Worm (Caenorhabditis elegans): Measurements from ENCODE around the gene Y53G8AM.4.

Gene Y53G8AM.4

DNA sequence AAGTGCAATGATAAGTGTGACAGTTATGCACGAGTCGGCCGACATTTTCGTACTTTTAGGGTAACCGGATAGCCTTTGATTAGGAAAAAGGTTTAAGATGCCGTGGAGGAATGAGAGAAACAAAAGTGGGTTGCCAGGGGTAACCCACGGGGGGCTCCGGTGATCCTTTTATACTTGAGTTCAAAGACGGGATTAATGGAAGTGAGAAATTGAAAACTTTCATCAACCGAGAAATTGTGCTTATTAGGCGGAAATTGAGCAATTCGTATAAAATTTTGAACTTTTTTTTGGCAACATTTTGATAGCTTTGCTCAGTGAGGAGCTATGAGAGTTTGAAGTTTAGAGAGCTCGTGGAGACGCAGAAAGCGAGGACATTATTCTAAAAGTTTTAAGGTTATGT lies at the start of gene Y53G8AM.4:
Y53G8AM.4 (minus strand) TSS at position 101 of the 400 bp plus-strand sequence.
- TF ChIP-seq zip-5 (tag; optimal IDR thresholded peaks at IDR 0.05) (no peak), dmd-4 (tag; optimal IDR thresholded peaks at IDR 0.05; ENCODE audit: borderline replicate concordance) (no peak), ttx-3 (tag; optimal IDR thresholded peaks at IDR 0.05) (no peak), F13H6.1 (tag; optimal IDR thresholded peaks at IDR 0.05) (no peak), unc-3 (GFP tag; conservative IDR thresholded peaks at IDR 0.05) (no peak), unc-3 (tag; optimal IDR thresholded peaks at IDR 0.05) (no peak), lim-6 (tag; optimal IDR thresholded peaks at IDR 0.05) (no peak)

DNA sequence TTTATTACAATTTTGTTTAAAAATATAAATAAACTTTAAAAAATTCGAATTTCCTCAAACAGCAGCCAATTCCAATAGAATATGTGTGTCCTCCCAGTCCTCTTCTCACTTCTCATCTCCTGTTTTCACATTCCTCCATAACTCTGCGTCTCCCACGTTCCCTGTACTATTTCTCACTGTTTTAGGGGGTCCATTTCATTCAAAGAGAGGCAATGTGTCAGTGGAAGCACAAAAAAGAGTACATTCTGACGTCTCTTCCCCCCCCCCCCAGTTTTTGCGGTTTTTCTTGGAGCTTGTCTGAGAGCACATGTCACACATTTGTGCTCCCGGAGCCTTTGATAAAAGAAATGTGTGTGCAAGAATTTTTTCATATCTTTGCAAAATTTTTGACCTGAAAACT lies 49.1 kb upstream of the Y53G8AM.4 start:
- TF ChIP-seq dmd-4 (tag; optimal IDR thresholded peaks at IDR 0.05; ENCODE audit: borderline replicate concordance) (no peak), unc-55 (GFP tag; optimal IDR thresholded peaks at IDR 0.05) (peak; percentile 10), ceh-14 (tag; optimal IDR thresholded peaks at IDR 0.05) (no peak), ceh-18 (tag; optimal IDR thresholded peaks at IDR 0.05) (peak; percentile 1), rnt-1 (tag; optimal IDR thresholded peaks at IDR 0.05) (peak; percentile 83)

DNA sequence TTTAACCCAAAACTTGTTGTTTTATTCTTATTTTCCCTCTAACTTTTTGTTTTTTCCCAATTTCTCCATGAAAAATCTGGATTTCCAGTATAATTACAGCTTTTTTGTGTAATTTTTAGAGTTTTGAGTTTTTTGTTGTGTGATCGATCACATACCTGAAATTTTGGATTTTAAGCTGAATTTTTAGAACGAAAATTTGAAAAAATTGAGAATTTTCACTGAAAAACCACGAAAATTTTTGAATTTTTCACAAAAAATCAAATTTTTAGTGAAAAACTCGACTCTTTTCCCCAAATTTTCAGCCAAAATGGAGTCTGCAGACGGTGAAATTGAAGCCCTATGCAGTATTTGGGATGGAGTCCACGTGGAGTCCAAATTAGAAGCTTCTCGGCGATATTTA lies 41.7 kb upstream of the Y53G8AM.4 start, which contains the start of gene Y53G8AR.5:
Y53G8AR.5 (plus strand) TSS at position 301 of the 400 bp plus-strand sequence.
- TF ChIP-seq pqm-1 (tag; optimal IDR thresholded peaks at IDR 0.05): no peak
- TF ChIP-seq nfya-1 (tag; optimal IDR thresholded peaks at IDR 0.05): no peak
- no peak for TF ChIP-seq hlh-13 (GFP tag; optimal IDR thresholded peaks at IDR 0.05)
- no peak for TF ChIP-seq fax-1 (tag; optimal IDR thresholded peaks at IDR 0.05)
- TF ChIP-seq ceh-9 (tag; optimal IDR thresholded peaks at IDR 0.05): no peak
- no peak for TF ChIP-seq lim-6 (tag; optimal IDR thresholded peaks at IDR 0.05)
- TF ChIP-seq pha-4 (tag; optimal IDR thresholded peaks at IDR 0.05): no peak
- no peak for TF ChIP-seq mec-3 (tag; optimal IDR thresholded peaks at IDR 0.05; ENCODE audit: borderline replicate concordance)
- TF ChIP-seq ceh-31 (tag; optimal IDR thresholded peaks at IDR 0.05): no peak
- TF ChIP-seq ztf-16 (tag; optimal IDR thresholded peaks at IDR 0.05): no peak
- no peak for TF ChIP-seq hlh-15 (tag; optimal IDR thresholded peaks at IDR 0.05)
- TF ChIP-seq C38D4.7 (GFP tag; optimal IDR thresholded peaks at IDR 0.05): no peak
- no peak for TF ChIP-seq ceh-14 (tag; optimal IDR thresholded peaks at IDR 0.05)
- no peak for TF ChIP-seq sox-4 (tag; optimal IDR thresholded peaks at IDR 0.05)
- TF ChIP-seq che-1 (tag; optimal IDR thresholded peaks at IDR 0.05): no peak
- TF ChIP-seq F13H6.1 (tag; optimal IDR thresholded peaks at IDR 0.05): no peak
- no peak for TF ChIP-seq elt-4 (tag; optimal IDR thresholded peaks at IDR 0.05)

DNA sequence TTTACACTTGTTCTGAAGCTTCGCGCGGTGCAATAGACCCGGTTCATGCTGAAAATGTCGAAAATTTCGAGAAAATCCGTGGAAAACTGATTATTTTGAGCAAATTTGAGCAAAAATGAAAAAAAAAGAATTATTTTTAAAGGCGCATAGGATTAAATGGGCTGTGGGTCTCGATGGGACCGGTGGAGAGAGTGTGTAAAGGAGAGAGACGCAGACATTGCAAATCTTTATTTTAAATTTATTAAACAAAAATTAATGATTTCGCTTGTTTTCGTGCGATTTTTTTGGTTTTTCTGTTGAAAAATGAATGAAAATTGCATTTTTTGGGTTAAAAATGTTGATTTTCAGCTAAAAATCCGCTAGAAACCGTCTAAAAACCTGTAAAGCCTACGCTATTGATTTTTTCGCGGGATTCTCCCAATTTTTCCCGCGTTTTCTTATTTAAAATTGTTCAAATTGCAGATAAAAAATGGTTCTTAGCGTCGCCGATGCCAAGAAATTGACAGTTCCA lies 38.9 kb upstream of the Y53G8AM.4 start, which contains the start of the genes Y53G8AR.8 and Y53G8AR.6:
Y53G8AR.8 (minus strand) TSS at position 48 of the 511 bp plus-strand sequence.
Y53G8AR.6 (plus strand) TSS at position 461 of the 511 bp plus-strand sequence.
- TF ChIP-seq unc-42 (tag; optimal IDR thresholded peaks at IDR 0.05): peak; percentile 74
- TF ChIP-seq pax-1 (tag; optimal IDR thresholded peaks at IDR 0.05): peak; percentile 4
- TF ChIP-seq gmeb-2 (tag; optimal IDR thresholded peaks at IDR 0.05): no peak
- no peak for TF ChIP-seq mec-3 (tag; optimal IDR thresholded peaks at IDR 0.05; ENCODE audit: borderline replicate concordance)

DNA sequence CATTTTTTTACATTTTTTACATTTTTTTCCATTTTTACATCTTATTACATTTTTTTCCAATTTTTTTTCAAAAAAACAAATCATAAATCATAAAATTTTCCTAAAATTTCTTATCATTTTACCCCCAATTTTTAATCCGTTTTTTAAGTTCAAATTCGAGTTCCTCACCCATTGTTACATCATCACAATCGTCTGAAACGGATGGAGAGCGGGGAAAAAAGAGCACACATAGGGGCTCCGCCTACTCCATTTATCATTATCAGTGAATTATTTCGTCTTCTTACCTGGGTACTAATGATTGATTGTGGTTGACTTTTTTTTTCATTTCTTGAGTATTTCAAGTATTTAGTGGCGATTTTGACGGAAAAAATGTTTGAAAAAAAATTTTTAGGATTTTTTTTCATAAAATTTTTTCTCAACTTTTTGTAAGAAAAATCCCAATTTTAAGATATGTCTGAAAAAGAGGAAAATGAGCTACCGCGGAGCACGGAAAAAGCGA lies 26.4 kb upstream of the Y53G8AM.4 start, which contains the start of gene mfsd-8:
mfsd-8 (plus strand) TSS at position 449 of the 499 bp plus-strand sequence.
- TF ChIP-seq syd-9 (tag; optimal IDR thresholded peaks at IDR 0.05) (no peak), pha-4 (tag; optimal IDR thresholded peaks at IDR 0.05) (no peak), gmeb-2 (tag; optimal IDR thresholded peaks at IDR 0.05) (no peak), ceh-2 (tag; optimal IDR thresholded peaks at IDR 0.05) (no peak), eyg-1 (tag; optimal IDR thresholded peaks at IDR 0.05) (no peak), K09A11.1 (tag; optimal IDR thresholded peaks at IDR 0.05; ENCODE audit: insufficient read depth) (no peak)
